Fruit fly (Drosophila melanogaster) whole organism, embryonic: ENCODE measurements around the gene Mlc2.

Source experiments
- ATbp ChIP-seq: fragments of 200-800 bp; sonication (Bioruptor generic); optimal IDR thresholded peaks from 2 replicates; lab custom pipeline; 2017; ENCODE audit warnings: missing biosample characterization, mild to moderate bottlenecking, missing genetic modification characterization, missing genetic modification reagents
- Atf6 ChIP-seq: fragments of 200-800 bp; sonication (Bioruptor generic); IDR thresholded peaks from 2 replicates; pipeline ENCODE4 v1.3.6; 2022; ENCODE audit warnings: missing biosample characterization, missing genetic modification characterization
- BEAF-32 ChIP-seq: fragments of 200-800 bp; sonication (Bioruptor generic); optimal IDR thresholded peaks from 3 replicates; lab custom pipeline; 2017; ENCODE audit warnings: missing biosample characterization, missing genetic modification characterization, mild to moderate bottlenecking, moderate library complexity, missing genetic modification reagents
- CG10565 ChIP-seq: fragments of 200-800 bp; sonication (Bioruptor generic); optimal IDR thresholded peaks from 3 replicates; lab custom pipeline; 2016; ENCODE audit warnings: missing biosample characterization, mild to moderate bottlenecking, missing genetic modification characterization
- CG12299 ChIP-seq: fragments of 200-800 bp; sonication (Bioruptor generic); optimal IDR thresholded peaks from 2 replicates; lab custom pipeline; 2018; ENCODE audit warnings: missing biosample characterization, mild to moderate bottlenecking, missing genetic modification characterization
- CG12391 ChIP-seq: fragments of 200-800 bp; sonication (Bioruptor generic); optimal IDR thresholded peaks from 3 replicates; lab custom pipeline; 2018; ENCODE audit warnings: missing biosample characterization, mild to moderate bottlenecking, missing genetic modification characterization, moderate library complexity
- CG12769 ChIP-seq: fragments of 200-800 bp; sonication (Bioruptor generic); optimal IDR thresholded peaks from 2 replicates; lab custom pipeline; 2019; ENCODE audit warnings: missing biosample characterization, mild to moderate bottlenecking, missing genetic modification characterization, moderate library complexity
- CG12942 ChIP-seq: fragments of 200-800 bp; sonication (Bioruptor generic); optimal IDR thresholded peaks from 3 replicates; lab custom pipeline; 2016; ENCODE audit warnings: missing biosample characterization, missing genetic modification characterization
- CG14014 ChIP-seq: fragments of 200-800 bp; sonication (Bioruptor generic); IDR thresholded peaks from 2 replicates; pipeline ENCODE4 v1.3.6; 2022; ENCODE audit warnings: missing biosample characterization, missing genetic modification characterization
- CG16863 ChIP-seq: fragments of 200-800 bp; sonication (Bioruptor generic); optimal IDR thresholded peaks from 3 replicates; lab custom pipeline; 2016; ENCODE audit warnings: missing biosample characterization, missing genetic modification characterization
- CG17612 ChIP-seq: fragments of 200-800 bp; sonication (Bioruptor generic); IDR thresholded peaks from 2 replicates; pipeline ENCODE4 v1.3.6; 2022; ENCODE audit warnings: missing biosample characterization, missing genetic modification characterization
- CG17912 ChIP-seq: fragments of 200-800 bp; sonication (Bioruptor generic); optimal IDR thresholded peaks from 2 replicates; lab custom pipeline; 2018; ENCODE audit warnings: missing biosample characterization, mild to moderate bottlenecking, missing genetic modification characterization
- CG32532 ChIP-seq: fragments of 200-800 bp; sonication (Bioruptor generic); IDR thresholded peaks from 2 replicates; pipeline ENCODE4 v1.3.6; 2022; ENCODE audit warnings: missing biosample characterization, missing genetic modification characterization
- CG32767 ChIP-seq: fragments of 200-800 bp; sonication (Bioruptor generic); IDR thresholded peaks from 2 replicates; pipeline ENCODE4 v1.3.6; 2022; ENCODE audit warnings: missing biosample characterization, missing genetic modification characterization
- CG8359 ChIP-seq: fragments of 200-800 bp; sonication (Bioruptor generic); optimal IDR thresholded peaks from 2 replicates; lab custom pipeline; 2017; ENCODE audit warnings: missing biosample characterization, mild to moderate bottlenecking, missing genetic modification characterization, borderline replicate concordance
- CG9817 ChIP-seq: fragments of 200-800 bp; sonication (Bioruptor generic); optimal IDR thresholded peaks from 2 replicates; lab custom pipeline; 2018; ENCODE audit warnings: missing biosample characterization, mild to moderate bottlenecking, missing genetic modification characterization, moderate library complexity
- D ChIP-seq, 2 experiments: fragments of 200-800 bp in 1 of 2; fragments of >200 bp in 1 of 2; sonication (Bioruptor generic) in 1 of 2; optimal IDR thresholded peaks; 2 replicates in 1 of 2; 3 replicates in 1 of 2; lab custom pipeline; 2017; ENCODE audit warnings: mild to moderate bottlenecking in 1 of 2, missing biosample characterization in 1 of 2, missing genetic modification characterization in 1 of 2, missing genetic modification reagents in 1 of 2
- Ets97D ChIP-seq: fragments of 200-800 bp; sonication (Bioruptor generic); optimal IDR thresholded peaks from 3 replicates; lab custom pipeline; 2016; ENCODE audit warnings: missing biosample characterization, missing genetic modification characterization
- HHEX ChIP-seq: fragments of 200-800 bp; sonication (Bioruptor generic); optimal IDR thresholded peaks from 3 replicates; lab custom pipeline; 2017; ENCODE audit warnings: missing biosample characterization, mild to moderate bottlenecking, missing genetic modification characterization, missing genetic modification reagents
- Hey ChIP-seq: fragments of 200-800 bp; sonication (Bioruptor generic); optimal IDR thresholded peaks from 3 replicates; lab custom pipeline; 2018; ENCODE audit warnings: missing biosample characterization, mild to moderate bottlenecking, missing genetic modification characterization
- Hmr ChIP-seq: fragments of 200-800 bp; sonication (Bioruptor generic); optimal IDR thresholded peaks from 3 replicates; lab custom pipeline; 2017; ENCODE audit warnings: mild to moderate bottlenecking, missing biosample characterization, missing genetic modification reagents, missing genetic modification characterization
- Mes4 ChIP-seq: fragments of 200-800 bp; sonication (Bioruptor generic); optimal IDR thresholded peaks from 2 replicates; lab custom pipeline; 2016; ENCODE audit warnings: missing biosample characterization, missing genetic modification characterization
- Nf-YA ChIP-seq: fragments of 200-800 bp; sonication (Bioruptor generic); IDR thresholded peaks from 2 replicates; pipeline ENCODE4 v1.3.6; 2022; ENCODE audit warnings: missing biosample characterization, missing genetic modification characterization
- PHDP ChIP-seq: fragments of 200-800 bp; sonication (Bioruptor generic); optimal IDR thresholded peaks from 3 replicates; lab custom pipeline; 2018; ENCODE audit warnings: missing biosample characterization, mild to moderate bottlenecking, missing genetic modification characterization, moderate library complexity
- Sox102F ChIP-seq: fragments of 200-800 bp; sonication (Bioruptor generic); optimal IDR thresholded peaks from 2 replicates; lab custom pipeline; 2018; ENCODE audit warnings: missing biosample characterization, mild to moderate bottlenecking, missing genetic modification characterization, moderate library complexity
- br ChIP-seq: fragments of >200 bp; optimal IDR thresholded peaks from 2 replicates; lab custom pipeline; 2017
- btn ChIP-seq: fragments of 200-800 bp; sonication (Bioruptor generic); optimal IDR thresholded peaks from 2 replicates; lab custom pipeline; 2016; ENCODE audit warnings: missing biosample characterization, missing genetic modification characterization
- ci ChIP-seq: fragments of 200-800 bp; sonication (Bioruptor generic); IDR thresholded peaks from 3 replicates; pipeline ENCODE4 v1.3.6; 2022; ENCODE audit warnings: missing biosample characterization, missing genetic modification characterization
- crc ChIP-seq: fragments of 200-800 bp; sonication (Bioruptor generic); optimal IDR thresholded peaks from 2 replicates; lab custom pipeline; 2016; ENCODE audit warnings: missing biosample characterization, missing genetic modification characterization
- crol ChIP-seq: fragments of 200-800 bp; sonication (Bioruptor generic); IDR thresholded peaks from 2 replicates; pipeline ENCODE4 v1.3.6; 2022; ENCODE audit warnings: missing biosample characterization, missing genetic modification characterization
- dpn ChIP-seq, 2 experiments: fragments of 200-800 bp; sonication (Bioruptor generic); optimal IDR thresholded peaks; 3 replicates each; lab custom pipeline; 2016; ENCODE audit warnings: missing biosample characterization in 2 of 2, missing genetic modification characterization in 2 of 2
- eyg ChIP-seq: fragments of 200-800 bp; sonication (Bioruptor generic); optimal IDR thresholded peaks from 3 replicates; lab custom pipeline; 2016; ENCODE audit warnings: missing biosample characterization, missing genetic modification characterization
- grau ChIP-seq: fragments of 200-800 bp; optimal IDR thresholded peaks from 3 replicates; lab custom pipeline; 2019; ENCODE audit warnings: missing biosample characterization, mild to moderate bottlenecking, missing genetic modification characterization, moderate library complexity
- gsb ChIP-seq: fragments of 200-800 bp; sonication (Bioruptor generic); IDR thresholded peaks from 2 replicates; pipeline ENCODE4 v1.3.6; 2022; ENCODE audit warnings: missing biosample characterization, missing genetic modification characterization
- jing ChIP-seq: fragments of 200-800 bp; sonication (Bioruptor generic); optimal IDR thresholded peaks from 2 replicates; lab custom pipeline; 2018; ENCODE audit warnings: missing biosample characterization, mild to moderate bottlenecking, missing genetic modification characterization
- lab ChIP-seq: fragments of 200-800 bp; sonication (Bioruptor generic); optimal IDR thresholded peaks from 3 replicates; lab custom pipeline; 2017; ENCODE audit warnings: missing biosample characterization, missing genetic modification characterization, mild to moderate bottlenecking, moderate library complexity, missing genetic modification reagents
- mam ChIP-seq: fragments of 200-800 bp; sonication (Bioruptor generic); optimal IDR thresholded peaks from 3 replicates; lab custom pipeline; 2016; ENCODE audit warnings: missing biosample characterization, missing genetic modification characterization
- odd ChIP-seq: fragments of 200-800 bp; sonication (Bioruptor generic); optimal IDR thresholded peaks from 2 replicates; lab custom pipeline; 2017; ENCODE audit warnings: missing biosample characterization, mild to moderate bottlenecking, missing genetic modification characterization
- pho ChIP-seq: fragments of 200-800 bp; sonication (Bioruptor generic); optimal IDR thresholded peaks from 2 replicates; lab custom pipeline; 2016; ENCODE audit warnings: missing biosample characterization, missing genetic modification characterization
- psq ChIP-seq: fragments of 200-800 bp; sonication (Bioruptor generic); optimal IDR thresholded peaks from 2 replicates; lab custom pipeline; 2017; ENCODE audit warnings: missing biosample characterization, missing genetic modification characterization
- pzg ChIP-seq: fragments of 200-800 bp; sonication (Bioruptor generic); optimal IDR thresholded peaks from 3 replicates; lab custom pipeline; 2018; ENCODE audit warnings: missing biosample characterization, mild to moderate bottlenecking, missing genetic modification characterization, moderate library complexity
- salm ChIP-seq: fragments of 200-800 bp; sonication (Bioruptor generic); optimal IDR thresholded peaks from 2 replicates; lab custom pipeline; 2018; ENCODE audit warnings: missing biosample characterization, mild to moderate bottlenecking, missing genetic modification characterization
- sens-2 ChIP-seq: fragments of 200-800 bp; sonication (Bioruptor generic); IDR thresholded peaks from 2 replicates; pipeline ENCODE4 v1.3.6; 2022; ENCODE audit warnings: missing biosample characterization, missing genetic modification characterization
- sob ChIP-seq: fragments of 200-800 bp; sonication (Bioruptor generic); IDR thresholded peaks from 2 replicates; pipeline ENCODE4 v1.3.6; 2022; ENCODE audit warnings: missing biosample characterization, missing genetic modification characterization
- stwl ChIP-seq: fragments of 200-800 bp; sonication (Bioruptor generic); optimal IDR thresholded peaks from 3 replicates; lab custom pipeline; 2018; ENCODE audit warnings: missing biosample characterization, mild to moderate bottlenecking, missing genetic modification characterization, moderate library complexity
- tin ChIP-seq: fragments of 200-800 bp; sonication (Bioruptor generic); optimal IDR thresholded peaks from 3 replicates; lab custom pipeline; 2016; ENCODE audit warnings: missing biosample characterization, missing genetic modification characterization
- trem ChIP-seq: fragments of 200-800 bp; optimal IDR thresholded peaks from 3 replicates; lab custom pipeline; 2019; ENCODE audit warnings: missing biosample characterization, mild to moderate bottlenecking, missing genetic modification characterization, moderate library complexity
- trh ChIP-seq: fragments of 200-800 bp; sonication (Bioruptor generic); optimal IDR thresholded peaks from 2 replicates; lab custom pipeline; 2016; ENCODE audit warnings: missing biosample characterization, missing genetic modification characterization
- vnd ChIP-seq: fragments of 200-800 bp; sonication (Bioruptor generic); IDR thresholded peaks from 3 replicates; pipeline ENCODE4 v1.3.6; 2022; ENCODE audit warnings: missing biosample characterization, missing genetic modification characterization; ENCODE audit not compliant: partially characterized antibody
- vvl ChIP-seq: fragments of 200-800 bp; sonication (Bioruptor generic); IDR thresholded peaks from 2 replicates; pipeline ENCODE4 v1.3.6; 2022; ENCODE audit warnings: missing biosample characterization, missing genetic modification characterization
- zf30C ChIP-seq: fragments of 200-800 bp; sonication (Bioruptor generic); optimal IDR thresholded peaks from 3 replicates; lab custom pipeline; 2018; ENCODE audit warnings: missing biosample characterization, mild to moderate bottlenecking, missing genetic modification characterization

Gene Mlc2

DNA sequence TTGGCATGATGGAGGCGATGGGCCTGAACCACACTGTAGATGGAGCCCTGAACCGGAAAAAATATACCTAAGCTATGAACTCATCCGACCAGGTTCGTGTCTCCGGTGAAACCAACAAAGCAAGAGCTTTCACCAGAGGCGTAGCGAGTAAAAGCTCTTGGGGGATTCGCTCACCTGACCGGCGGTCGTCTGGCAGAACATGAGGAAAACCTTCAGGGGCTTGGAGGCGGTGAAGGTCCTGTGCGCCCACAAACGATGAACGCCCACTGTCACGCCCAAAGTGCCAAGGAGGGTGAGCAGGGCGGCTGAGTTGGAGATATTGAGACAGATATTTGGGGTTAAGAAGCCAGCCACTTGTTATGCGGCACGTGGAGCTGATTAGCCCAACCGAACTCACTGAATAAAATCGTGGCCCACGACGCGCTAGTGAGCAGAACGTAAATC lies 21.3 kb upstream of the Mlc2 start (continued):
- TF ChIP-seq zf30C (GFP tag; lab: Kevin White, UChicago) (no peak), CG10565 (GFP tag; lab: Kevin White, UChicago) (no peak), Ets97D (GFP tag; lab: Kevin White, UChicago) (peak; percentile 8), CG16863 (GFP tag; lab: Kevin White, UChicago) (no peak), Hey (peak; percentile 99), stwl (tag; lab: Kevin White, UChicago) (no peak), crol (GFP tag; lab: Robert Waterston, UW) (no peak), psq (GFP tag; lab: Kevin White, UChicago) (no peak), CG12942 (GFP tag; lab: Kevin White, UChicago) (peak; percentile 24), CG9817 (tag; lab: Kevin White, UChicago) (peak; percentile 46), CG8359 (GFP tag; lab: Kevin White, UChicago) (no peak), crc (GFP tag; lab: Kevin White, UChicago) (no peak), dpn (GFP tag; optimal IDR thresholded peaks at IDR 0.05; lab: Kevin White, UChicago) (peak in 1 of 2 experiments; percentile 63), gsb (no peak), CG12299 (tag; lab: Kevin White, UChicago) (no peak), CG32532 (GFP tag; lab: Robert Waterston, UW) (peak; percentile 82), jing (GFP tag; lab: Kevin White, UChicago) (no peak), Hmr (GFP tag; lab: Kevin White, UChicago) (peak; percentile 74), Nf-YA (0 out of 2 replicates have a peak, but pooled peaks have one; percentile 27), btn (GFP tag; lab: Kevin White, UChicago) (no peak), odd (GFP tag; lab: Kevin White, UChicago) (no peak), CG12391 (peak; percentile 8), vnd (GFP tag; lab: Robert Waterston, UW) (no peak), PHDP (tag; lab: Kevin White, UChicago) (peak; percentile 47), Mes4 (GFP tag; lab: Kevin White, UChicago) (no peak), sens-2 (GFP tag; lab: Robert Waterston, UW) (no peak), vvl (GFP tag; lab: Robert Waterston, UW) (peak; percentile 75), br (no peak)

dm6 chr3R:30193826-30194225 lies 19.5 kb upstream of the Mlc2 start:
- no peak for TF ChIP-seq D (optimal IDR thresholded peaks at IDR 0.05; lab: Kevin White, UChicago)
- TF ChIP-seq D (GFP tag; optimal IDR thresholded peaks at IDR 0.05; lab: Kevin White, UChicago) = no peak
- TF ChIP-seq pho (GFP tag; lab: Kevin White, UChicago) = no peak
- peak; percentile 15 for TF ChIP-seq HHEX (GFP tag; lab: Kevin White, UChicago)
- no peak for TF ChIP-seq CG17912
- no peak for TF ChIP-seq trem (tag; lab: Kevin White, UChicago)
- no peak for TF ChIP-seq Sox102F
- TF ChIP-seq mam (GFP tag; lab: Kevin White, UChicago) = no peak
- no peak for TF ChIP-seq trh (GFP tag; lab: Kevin White, UChicago)
- no peak for TF ChIP-seq BEAF-32 (GFP tag; lab: Kevin White, UChicago)
- TF ChIP-seq CG17612 = 0 out of 2 replicates have a peak, but pooled peaks have one; percentile 24
- peak; percentile 31 for TF ChIP-seq lab
- TF ChIP-seq tin (GFP tag; lab: Kevin White, UChicago) = no peak
- TF ChIP-seq eyg = no peak
- no peak for TF ChIP-seq pzg (GFP tag; lab: Kevin White, UChicago)
- TF ChIP-seq ci (GFP tag; lab: Robert Waterston, UW) = peak; percentile 48; the same call in 2 of the 3 replicates
- no peak for TF ChIP-seq Atf6 (GFP tag; lab: Robert Waterston, UW)
- TF ChIP-seq CG12391 = no peak
- no peak for TF ChIP-seq salm (tag; lab: Kevin White, UChicago)
- TF ChIP-seq CG12769 (tag; lab: Kevin White, UChicago) = peak; percentile 15
- no peak for TF ChIP-seq grau (tag; lab: Kevin White, UChicago)
- TF ChIP-seq CG14014 (GFP tag; lab: Robert Waterston, UW) = peak; percentile 22; the same call in 1 of the 2 replicates
- peak; percentile 35; the same call in 1 of the 2 replicates for TF ChIP-seq sob
- TF ChIP-seq CG32767 = peak; percentile 13; the same call in 1 of the 2 replicates
- TF ChIP-seq ATbp (GFP tag; lab: Kevin White, UChicago) = peak; percentile 38
